Worm (Caenorhabditis elegans) whole organism, L1 larva: ENCODE data around the gene nep-24.

Experiments
- C04F5.9 ChIP-seq: sonication (generic microtip); optimal IDR thresholded peaks from 2 replicates; lab custom pipeline; 2016; ENCODE audit warnings: missing genetic modification characterization, missing compliant biosample characterization
- C16A3.4 ChIP-seq: fragments of 150-350 bp; optimal IDR thresholded peaks from 2 replicates; lab custom pipeline; 2014; ENCODE audit warnings: missing biosample characterization, missing genetic modification characterization
- C34B4.2 ChIP-seq: sonication (generic microtip); optimal IDR thresholded peaks from 2 replicates; lab custom pipeline; 2017; ENCODE audit warnings: mild to moderate bottlenecking, missing genetic modification characterization, missing compliant biosample characterization
- aha-1 ChIP-seq: fragments of 150-350 bp; optimal IDR thresholded peaks from 2 replicates; lab custom pipeline; 2014; ENCODE audit warnings: missing biosample characterization, missing genetic modification characterization
- ama-1 ChIP-seq: fragments of 150-350 bp; optimal IDR thresholded peaks from 2 replicates; lab custom pipeline; 2014
- blmp-1 ChIP-seq: fragments of 150-350 bp; optimal IDR thresholded peaks from 2 replicates; lab custom pipeline; 2014; ENCODE audit warnings: missing biosample characterization, missing genetic modification characterization
- ceh-63 ChIP-seq: fragments of 200-800 bp; sonication (Bioruptor generic); optimal IDR thresholded peaks from 2 replicates; lab custom pipeline; 2018; ENCODE audit warnings: mild to moderate bottlenecking, missing genetic modification characterization, missing compliant biosample characterization
- ceh-8 ChIP-seq: fragments of 200-800 bp; sonication (Bioruptor generic); optimal IDR thresholded peaks from 2 replicates; lab custom pipeline; 2018; ENCODE audit warnings: mild to moderate bottlenecking, missing genetic modification characterization, moderate library complexity, missing compliant biosample characterization
- ceh-82 ChIP-seq, 3 experiments: fragments of 150-350 bp in 1 of 3; sonication (generic microtip) in 2 of 3; optimal IDR thresholded peaks; 2 replicates each; lab custom pipeline; 2014 to 2017; ENCODE audit warnings: missing biosample characterization in 3 of 3, missing genetic modification characterization in 3 of 3
- ceh-88 ChIP-seq: fragments of 200-800 bp; sonication (Bioruptor generic); IDR thresholded peaks from 2 replicates; pipeline ENCODE4 v1.3.6; 2022; ENCODE audit warnings: missing genetic modification characterization, missing compliant biosample characterization
- ceh-90 ChIP-seq: sonication (generic microtip); optimal IDR thresholded peaks from 2 replicates; lab custom pipeline; 2016; ENCODE audit warnings: missing genetic modification characterization, missing compliant biosample characterization
- ces-1 ChIP-seq: fragments of 150-350 bp; optimal IDR thresholded peaks from 2 replicates; lab custom pipeline; 2014; ENCODE audit warnings: missing biosample characterization, missing genetic modification reagents, missing genetic modification characterization
- dpl-1 ChIP-seq, 3 experiments: fragments of 150-350 bp in 2 of 3; sonication (generic microtip) in 1 of 3; optimal IDR thresholded peaks; 2 replicates each; lab custom pipeline; 2014 to 2017; ENCODE audit warnings: missing biosample characterization in 3 of 3, missing genetic modification characterization in 3 of 3, missing genetic modification reagents in 3 of 3
- dsc-1 ChIP-seq: sonication (generic microtip); optimal IDR thresholded peaks from 2 replicates; lab custom pipeline; 2016; ENCODE audit warnings: mild to moderate bottlenecking, missing genetic modification characterization, missing compliant biosample characterization
- efl-1 ChIP-seq, 4 experiments: fragments of 150-350 bp; optimal IDR thresholded peaks in 3 of 4; peaks in 1 of 4; 1 replicate in 1 of 4; 2 replicates in 3 of 4; lab custom pipeline; 2014; ENCODE audit warnings: missing biosample characterization in 2 of 4, missing genetic modification characterization in 2 of 4, missing genetic modification reagents in 2 of 4
- egl-27 ChIP-seq, 2 experiments: fragments of 150-350 bp in 1 of 2; sonication (generic microtip); optimal IDR thresholded peaks; 3 replicates each; lab custom pipeline; 2017 to 2018; ENCODE audit warnings: missing biosample characterization in 2 of 2, missing genetic modification characterization in 2 of 2, missing genetic modification reagents in 2 of 2
- elt-2 ChIP-seq: sonication (generic microtip); optimal IDR thresholded peaks from 2 replicates; lab custom pipeline; 2016; ENCODE audit warnings: missing genetic modification characterization, mild to moderate bottlenecking, inconsistent platforms, missing compliant biosample characterization, missing genetic modification reagents
- elt-3 ChIP-seq, 6 experiments: fragments of 150-350 bp in 1 of 6; sonication (generic microtip); optimal IDR thresholded peaks; 2 replicates each; lab custom pipeline; 2017 to 2018; ENCODE audit warnings: missing biosample characterization in 6 of 6, missing genetic modification characterization in 6 of 6, inconsistent platforms in 1 of 6
- fkh-4 ChIP-seq: sonication (generic microtip); optimal IDR thresholded peaks from 2 replicates; lab custom pipeline; 2016; ENCODE audit warnings: missing compliant biosample characterization, missing genetic modification characterization, borderline replicate concordance
- grh-1 ChIP-seq: fragments of 200-800 bp; sonication (Bioruptor generic); IDR thresholded peaks from 2 replicates; pipeline ENCODE4 v1.3.6; 2022; ENCODE audit warnings: missing genetic modification reagents, missing genetic modification characterization, missing compliant biosample characterization
- hlh-4 ChIP-seq: sonication (generic microtip); optimal IDR thresholded peaks from 2 replicates; lab custom pipeline; 2016; ENCODE audit warnings: mild to moderate bottlenecking, missing genetic modification characterization, missing compliant biosample characterization
- hpl-2 ChIP-seq: fragments of 150-350 bp; optimal IDR thresholded peaks from 2 replicates; lab custom pipeline; 2014; ENCODE audit warnings: missing biosample characterization, missing genetic modification reagents, missing genetic modification characterization
- jun-1 ChIP-seq: fragments of 150-350 bp; optimal IDR thresholded peaks from 2 replicates; lab custom pipeline; 2014; ENCODE audit warnings: missing biosample characterization, missing genetic modification reagents, missing genetic modification characterization
- lin-14 ChIP-seq: fragments of 200-800 bp; sonication (Bioruptor generic); optimal IDR thresholded peaks from 2 replicates; lab custom pipeline; 2018; ENCODE audit warnings: mild to moderate bottlenecking, missing genetic modification characterization, moderate library complexity, missing compliant biosample characterization
- lin-15B ChIP-seq: fragments of 150-350 bp; sonication (generic microtip); optimal IDR thresholded peaks from 3 replicates; lab custom pipeline; 2014; ENCODE audit warnings: missing biosample characterization, missing genetic modification characterization
- lin-39 ChIP-seq: fragments of 150-350 bp; optimal IDR thresholded peaks from 2 replicates; lab custom pipeline; 2014; ENCODE audit warnings: missing biosample characterization, missing genetic modification reagents, missing genetic modification characterization
- lir-3 ChIP-seq: sonication (generic microtip); optimal IDR thresholded peaks from 2 replicates; lab custom pipeline; 2016; ENCODE audit warnings: mild to moderate bottlenecking, missing genetic modification characterization, moderate library complexity, missing compliant biosample characterization; ENCODE audit not compliant: poor library complexity
- mdl-1 ChIP-seq, 2 experiments: fragments of 150-350 bp; optimal IDR thresholded peaks; 2 replicates each; lab custom pipeline; 2014 to 2017; ENCODE audit warnings: missing biosample characterization in 2 of 2, missing genetic modification characterization in 2 of 2, inconsistent platforms in 1 of 2
- mep-1 ChIP-seq: fragments of 150-350 bp; optimal IDR thresholded peaks from 2 replicates; lab custom pipeline; 2014; ENCODE audit warnings: missing biosample characterization, missing genetic modification characterization
- nhr-28 ChIP-seq: fragments of 150-350 bp; optimal IDR thresholded peaks from 2 replicates; lab custom pipeline; 2014; ENCODE audit warnings: missing biosample characterization, missing genetic modification characterization
- nhr-71 ChIP-seq: sonication (generic microtip); optimal IDR thresholded peaks from 2 replicates; lab custom pipeline; 2016; ENCODE audit warnings: mild to moderate bottlenecking, missing genetic modification characterization, moderate library complexity, missing compliant biosample characterization
- nhr-77 ChIP-seq: fragments of 150-350 bp; optimal IDR thresholded peaks from 2 replicates; lab custom pipeline; 2014; ENCODE audit warnings: missing biosample characterization, missing genetic modification characterization
- nhr-84 ChIP-seq: sonication (generic microtip); optimal IDR thresholded peaks from 2 replicates; lab custom pipeline; 2017; ENCODE audit warnings: missing biosample characterization, missing genetic modification characterization
- pag-3 ChIP-seq: sonication (generic microtip); optimal IDR thresholded peaks from 2 replicates; lab custom pipeline; 2017; ENCODE audit warnings: missing genetic modification characterization, mild to moderate bottlenecking, missing compliant biosample characterization, antibody characterized with exemption, borderline replicate concordance; ENCODE audit not compliant: insufficient read depth
- pax-3 ChIP-seq: fragments of 200-800 bp; sonication (Bioruptor generic); optimal IDR thresholded peaks from 2 replicates; lab custom pipeline; 2018; ENCODE audit warnings: mild to moderate bottlenecking, missing genetic modification characterization, moderate library complexity, missing compliant biosample characterization
- snpc-4 ChIP-seq: fragments of 150-350 bp; optimal IDR thresholded peaks from 2 replicates; lab custom pipeline; 2014; ENCODE audit warnings: missing biosample characterization, missing genetic modification characterization
- snu-23 ChIP-seq: sonication (generic microtip); optimal IDR thresholded peaks from 2 replicates; lab custom pipeline; 2016; ENCODE audit warnings: missing genetic modification characterization, missing compliant biosample characterization
- sox-4 ChIP-seq: sonication (generic microtip); optimal IDR thresholded peaks from 2 replicates; lab custom pipeline; 2016; ENCODE audit warnings: missing genetic modification characterization, missing compliant biosample characterization
- sptf-1 ChIP-seq: fragments of 150-350 bp; optimal IDR thresholded peaks from 2 replicates; lab custom pipeline; 2014; ENCODE audit warnings: missing biosample characterization, missing genetic modification characterization
- swsn-7 ChIP-seq: sonication (generic microtip); optimal IDR thresholded peaks from 2 replicates; lab custom pipeline; 2016; ENCODE audit warnings: missing genetic modification characterization, missing compliant biosample characterization
- tbx-2 ChIP-seq: sonication (generic microtip); optimal IDR thresholded peaks from 2 replicates; lab custom pipeline; 2016; ENCODE audit warnings: missing genetic modification characterization, missing compliant biosample characterization
- unc-130 ChIP-seq: fragments of 150-350 bp; optimal IDR thresholded peaks from 2 replicates; lab custom pipeline; 2017; ENCODE audit warnings: missing biosample characterization, missing genetic modification characterization, inconsistent platforms
- unc-30 ChIP-seq: sonication (generic microtip); optimal IDR thresholded peaks from 2 replicates; lab custom pipeline; 2017; ENCODE audit warnings: missing biosample characterization, missing genetic modification characterization
- unc-62 ChIP-seq: fragments of 150-350 bp; optimal IDR thresholded peaks from 2 replicates; lab custom pipeline; 2014; ENCODE audit warnings: missing biosample characterization, missing genetic modification reagents, missing genetic modification characterization
- unc-86 ChIP-seq: sonication (generic microtip); optimal IDR thresholded peaks from 2 replicates; lab custom pipeline; 2016; ENCODE audit warnings: missing genetic modification characterization, missing compliant biosample characterization
- zag-1 ChIP-seq: fragments of 150-350 bp; optimal IDR thresholded peaks from 2 replicates; lab custom pipeline; 2014; ENCODE audit warnings: missing biosample characterization, missing genetic modification characterization
- zip-4 ChIP-seq: fragments of 200-800 bp; sonication (Bioruptor generic); optimal IDR thresholded peaks from 2 replicates; lab custom pipeline; 2018; ENCODE audit warnings: mild to moderate bottlenecking, missing genetic modification characterization, moderate library complexity, missing compliant biosample characterization
- ztf-11 ChIP-seq, 2 experiments: sonication (generic microtip); optimal IDR thresholded peaks; 2 replicates each; lab custom pipeline; 2016 to 2017; ENCODE audit warnings: missing genetic modification characterization in 2 of 2, missing biosample characterization in 1 of 2, missing compliant biosample characterization in 1 of 2

The nep-24 gene

ce11 chrIV:16936053-16936452 is 11.9 kb downstream of the nep-24 start:
- TF ChIP-seq grh-1 (GFP tag; lab: Robert Waterston, UW) (0 out of 2 replicates have a peak, but pooled peaks have one; percentile 34), pag-3 (no peak)

ce11 chrIV:16939001-16939400 is 14.8 kb downstream of the nep-24 start, which contains the start of gene Y116A8C.10:
Gene Y116A8C.10 (minus strand): TSS chrIV:16939101.
- TF ChIP-seq unc-86 = no peak
- no peak for TF ChIP-seq C16A3.4 (tag; lab: Kevin White, UChicago)
- TF ChIP-seq nhr-84 (tag; lab: Kevin White, UChicago) = no peak
- TF ChIP-seq hpl-2 = no peak
- TF ChIP-seq sptf-1 = no peak
- TF ChIP-seq elt-2 = no peak
- no peak for TF ChIP-seq ztf-11 (tag; optimal IDR thresholded peaks at IDR 0.05; lab: Kevin White, UChicago)
- TF ChIP-seq ceh-88 (GFP tag; lab: Robert Waterston, UW) = no peak
- TF ChIP-seq C34B4.2 (tag; lab: Kevin White, UChicago) = no peak
- TF ChIP-seq lin-15B = no peak
- TF ChIP-seq pax-3 = no peak
- TF ChIP-seq, all 84 proteins: peak for 0

ce11 chrIV:16946746-16947145 is 22.6 kb downstream of the nep-24 start, which contains the start of the genes Y116A8C.9 and arf-6:
Gene Y116A8C.9 (minus strand): TSS chrIV:16946800.
Gene arf-6 (plus strand): TSS chrIV:16947120.
- TF ChIP-seq mdl-1 (tag; optimal IDR thresholded peaks at IDR 0.05; lab: Kevin White, UChicago) (no peak), ces-1 (GFP tag; lab: Kevin White, UChicago) (no peak), snpc-4 (peak; percentile 71), ztf-11 (tag; optimal IDR thresholded peaks at IDR 0.05; lab: Kevin White, UChicago) (peak; percentile 12 to 77), C04F5.9 (tag; lab: Kevin White, UChicago) (no peak), lir-3 (no peak), zip-4 (GFP tag; lab: Kevin White, UChicago) (no peak), ceh-90 (tag; lab: Kevin White, UChicago) (no peak), tbx-2 (tag; lab: Kevin White, UChicago) (peak; percentile 73), pax-3 (peak; percentile 6), unc-62 (GFP tag; lab: Kevin White, UChicago) (no peak), zag-1 (no peak), sox-4 (peak; percentile 68), ceh-8 (peak; percentile 0), lin-39 (peak; percentile 54), C16A3.4 (tag; lab: Kevin White, UChicago) (peak; percentile 28), grh-1 (GFP tag; lab: Robert Waterston, UW) (peak; percentile 31; the same call in 1 of the 2 replicates), pag-3 (no peak), fkh-4 (tag; lab: Kevin White, UChicago) (no peak), dsc-1 (peak; percentile 76), aha-1 (tag; lab: Kevin White, UChicago) (no peak), nhr-71 (tag; lab: Kevin White, UChicago) (peak; percentile 75), blmp-1 (peak; percentile 2), nhr-28 (tag; lab: Kevin White, UChicago) (no peak), ceh-63 (GFP tag; lab: Kevin White, UChicago) (no peak), egl-27 (tag; optimal IDR thresholded peaks at IDR 0.05; lab: Kevin White, UChicago) (no peak), ceh-82 (tag; optimal IDR thresholded peaks at IDR 0.05; lab: Kevin White, UChicago) (peak; percentile 50 to 60 (median 60)), unc-130 (peak; percentile 71), ama-1 (lab: Kevin White, UChicago) (no peak), lin-14 (GFP tag; lab: Kevin White, UChicago) (no peak), nhr-77 (tag; lab: Kevin White, UChicago) (peak; percentile 9), elt-2 (peak; percentile 25), efl-1 (optimal IDR thresholded peaks at IDR 0.05; lab: Kevin White, UChicago) (peak; percentile 42 to 62), efl-1 (GFP tag; optimal IDR thresholded peaks at IDR 0.05 in 1 of 2; lab: Kevin White, UChicago) (peak; percentile 49 to 93), elt-3 (tag; optimal IDR thresholded peaks at IDR 0.05; lab: Kevin White, UChicago) (peak in 1 of 6 experiments; percentile 36), snu-23 (GFP tag; lab: Kevin White, UChicago) (peak; percentile 75), unc-30 (tag; lab: Kevin White, UChicago) (no peak), jun-1 (tag; lab: Kevin White, UChicago) (no peak), hlh-4 (no peak), swsn-7 (tag; lab: Kevin White, UChicago) (peak; percentile 72), mep-1 (peak; percentile 70), hpl-2 (no peak), dpl-1 (GFP tag; optimal IDR thresholded peaks at IDR 0.05; lab: Kevin White, UChicago) (peak; percentile 12 to 61 (median 44))
